Worm (Caenorhabditis elegans): ENCODE results near the gene unc-129.

The unc-129 gene

ce11 chrIV:8973249-8973958 is 31.8 kb downstream of the unc-129 start, which contains the start of gene C53B4.3 (continued):
- TF ChIP-seq snpc-3.4 (tag; optimal IDR thresholded peaks at IDR 0.05) (peak; percentile 36), ztf-3 (GFP tag; optimal IDR thresholded peaks at IDR 0.05) (no peak), K12H6.12 (tag; optimal IDR thresholded peaks at IDR 0.05) (peak; percentile 40), madf-8 (GFP tag; conservative IDR thresholded peaks at IDR 0.05) (no peak), athp-1 (tag; optimal IDR thresholded peaks at IDR 0.05) (no peak), aptf-2 (GFP tag; conservative IDR thresholded peaks at IDR 0.05) (0 out of 2 replicates have a peak, but pooled peaks have one; percentile 39), C06A6.2 (GFP tag; conservative IDR thresholded peaks at IDR 0.05) (no peak), ztf-28 (GFP tag; IDR thresholded peaks at IDR 0.05) (0 out of 2 replicates have a peak, but pooled peaks have one; percentile 37), let-526 (GFP tag; IDR thresholded peaks at IDR 0.05) (no peak), lir-1 (GFP tag; conservative IDR thresholded peaks at IDR 0.05) (no peak; the same call in 1 of the 2 replicates), akir-1 (GFP tag; optimal IDR thresholded peaks at IDR 0.05) (peak; percentile 36), him-1 (tag; optimal IDR thresholded peaks at IDR 0.05) (peak; percentile 37), ztf-6 (GFP tag; IDR thresholded peaks at IDR 0.05) (no peak), madf-6 (GFP tag; IDR thresholded peaks at IDR 0.05) (peak; percentile 67; the same call in 1 of the 2 replicates), cebp-1 (GFP tag; IDR thresholded peaks at IDR 0.05) (no peak), cebp-1 (tag; optimal IDR thresholded peaks at IDR 0.05) (peak; percentile 47), cebp-2 (GFP tag; IDR thresholded peaks at IDR 0.05) (no peak), Y53F4B.3 (GFP tag; IDR thresholded peaks at IDR 0.05) (no peak), F23B12.7 (tag; optimal IDR thresholded peaks at IDR 0.05; ENCODE audit: insufficient read depth) (peak; percentile 30), C17E4.6 (GFP tag; IDR thresholded peaks at IDR 0.05) (no peak), bed-1 (GFP tag; IDR thresholded peaks at IDR 0.05) (no peak), gei-17 (GFP tag; optimal IDR thresholded peaks at IDR 0.05) (no peak), nfya-1 (tag; optimal IDR thresholded peaks at IDR 0.05; ENCODE audit: borderline replicate concordance, insufficient read depth) (no peak), lin-40 (tag; optimal IDR thresholded peaks at IDR 0.05) (peak; percentile 72), madf-10 (tag; optimal IDR thresholded peaks at IDR 0.05) (peak; percentile 19), hlh-12 (tag; optimal IDR thresholded peaks at IDR 0.05) (no peak), atf-7 (tag; optimal IDR thresholded peaks at IDR 0.05) (peak; percentile 47), dpl-1 (GFP tag; optimal IDR thresholded peaks at IDR 0.05) (no peak), ekl-4 (GFP tag; IDR thresholded peaks at IDR 0.05) (no peak), egl-44 (GFP tag; IDR thresholded peaks at IDR 0.05) (no peak), rpc-1 (optimal IDR thresholded peaks at IDR 0.05) (no peak), rpc-1 (tag; optimal IDR thresholded peaks at IDR 0.05) (no peak), rec-8 (tag; optimal IDR thresholded peaks at IDR 0.05) (peak in 1 of 2 experiments; percentile 57), hrde-1 (tag; optimal IDR thresholded peaks at IDR 0.05; ENCODE audit: borderline replicate concordance) (peak; percentile 37), hsf-1 (GFP tag; IDR thresholded peaks at IDR 0.05) (no peak), ceh-91 (GFP tag; IDR thresholded peaks at IDR 0.05) (peak; percentile 24; the same call in 1 of the 2 replicates), D2030.7 (GFP tag; IDR thresholded peaks at IDR 0.05) (peak; percentile 61), B0035.1 (tag; optimal IDR thresholded peaks at IDR 0.05) (peak; percentile 13), snpc-1.3 (tag; optimal IDR thresholded peaks at IDR 0.05; ENCODE audit: insufficient read depth) (peak; percentile 31), hlh-26 (GFP tag; conservative IDR thresholded peaks at IDR 0.05) (no peak), tbp1 (GFP tag; optimal IDR thresholded peaks at IDR 0.05) (peak; percentile 30), snpc-1.1 (tag; optimal IDR thresholded peaks at IDR 0.05; ENCODE audit: insufficient read depth) (no peak), F10E7.11 (tag; optimal IDR thresholded peaks at IDR 0.05) (no peak), sdz-38 (tag; optimal IDR thresholded peaks at IDR 0.05) (no peak), mcd-1 (GFP tag; IDR thresholded peaks at IDR 0.05) (peak; percentile 64)

Data from whole organism, young adult.